Worm (Caenorhabditis elegans): ENCODE data around the gene Y81B9A.1.
A peak's percentile ranks its signal among the peaks of the same experiment; 100 is the strongest.

ce11 chrX:9225273-9225672 is 33.0 kb downstream of the Y81B9A.1 start:
- TF ChIP-seq blmp-1 (tag; optimal IDR thresholded peaks at IDR 0.05) (no peak), nhr-28 (tag; optimal IDR thresholded peaks at IDR 0.05) (no peak), lsy-2 (tag; optimal IDR thresholded peaks at IDR 0.05) (no peak), sem-2 (GFP tag; optimal IDR thresholded peaks at IDR 0.05) (no peak), ceh-83 (GFP tag; optimal IDR thresholded peaks at IDR 0.05) (no peak), cnd-1 (tag; optimal IDR thresholded peaks at IDR 0.05) (peak; percentile 63), mep-1 (tag; optimal IDR thresholded peaks at IDR 0.05) (no peak), snpc-4 (tag; optimal IDR thresholded peaks at IDR 0.05) (no peak), nhr-237 (tag; optimal IDR thresholded peaks at IDR 0.05) (no peak), unc-39 (tag; optimal IDR thresholded peaks at IDR 0.05) (no peak), lin-32 (GFP tag; optimal IDR thresholded peaks at IDR 0.05) (no peak)
